Worm (Caenorhabditis elegans) whole organism, young adult: ENCODE measurements around the gene lsm-1.
A peak's percentile ranks its signal among the peaks of the same experiment; 100 is the strongest.

Experiments
- B0019.2 ChIP-seq: fragments of 200-800 bp; sonication (Bioruptor generic); conservative IDR thresholded peaks from 2 replicates; pipeline ENCODE4 v1.3.6; 2022; ENCODE audit warnings: missing genetic modification reagents, missing genetic modification characterization, missing compliant biosample characterization
- B0261.1 ChIP-seq: sonication (generic microtip); optimal IDR thresholded peaks from 2 replicates; lab custom pipeline; 2016; ENCODE audit warnings: mild to moderate bottlenecking, missing genetic modification characterization, moderate library complexity, missing compliant biosample characterization
- B0336.3 ChIP-seq: fragments of 200-800 bp; sonication (Bioruptor generic); IDR thresholded peaks from 2 replicates; pipeline ENCODE4 v1.3.6; 2022; ENCODE audit warnings: missing genetic modification characterization, missing compliant biosample characterization
- F33H1.4 ChIP-seq: fragments of 200-800 bp; sonication (Bioruptor generic); IDR thresholded peaks from 2 replicates; pipeline ENCODE4 v1.3.6; 2022; ENCODE audit warnings: missing genetic modification reagents, missing genetic modification characterization, missing compliant biosample characterization
- F49E8.2 ChIP-seq: sonication (generic microtip); optimal IDR thresholded peaks from 3 replicates; lab custom pipeline; 2017; ENCODE audit warnings: missing genetic modification characterization, mild to moderate bottlenecking, missing compliant biosample characterization, antibody characterized with exemption, moderate library complexity; ENCODE audit not compliant: insufficient read depth
- F57A8.1 ChIP-seq: fragments of 200-800 bp; sonication (Bioruptor generic); optimal IDR thresholded peaks from 2 replicates; lab custom pipeline; 2018; ENCODE audit warnings: mild to moderate bottlenecking, missing genetic modification characterization, moderate library complexity, missing compliant biosample characterization
- Y53F4B.3 ChIP-seq: fragments of 200-800 bp; sonication (Bioruptor generic); IDR thresholded peaks from 2 replicates; pipeline ENCODE4 v1.3.6; 2022; ENCODE audit warnings: missing genetic modification reagents, missing genetic modification characterization, missing compliant biosample characterization
- Y67H2A.10 ChIP-seq: fragments of 200-800 bp; sonication (Bioruptor generic); conservative IDR thresholded peaks from 2 replicates; pipeline ENCODE4 v1.3.6; 2022; ENCODE audit warnings: missing genetic modification reagents, missing genetic modification characterization, missing compliant biosample characterization
- Y79H2A.3 ChIP-seq: fragments of 200-800 bp; sonication (Bioruptor generic); conservative IDR thresholded peaks from 2 replicates; pipeline ENCODE4 v1.3.6; 2022; ENCODE audit warnings: missing genetic modification reagents, missing genetic modification characterization, missing compliant biosample characterization
- akir-1 ChIP-seq: fragments of 200-800 bp; sonication (Bioruptor generic); optimal IDR thresholded peaks from 2 replicates; lab custom pipeline; 2018; ENCODE audit warnings: mild to moderate bottlenecking, missing genetic modification characterization, moderate library complexity, missing compliant biosample characterization
- bed-1 ChIP-seq: fragments of 200-800 bp; sonication (Bioruptor generic); IDR thresholded peaks from 2 replicates; pipeline ENCODE4 v1.3.6; 2022; ENCODE audit warnings: missing genetic modification reagents, missing genetic modification characterization, missing compliant biosample characterization
- cebp-1 ChIP-seq, 2 experiments: fragments of 200-800 bp in 1 of 2; sonication (Bioruptor generic) in 1 of 2; sonication (generic microtip) in 1 of 2; IDR thresholded peaks in 1 of 2; optimal IDR thresholded peaks in 1 of 2; 2 replicates each; pipeline versions ENCODE4 v1.3.6 to Lab custom; 2017 to 2022; ENCODE audit warnings: missing compliant biosample characterization in 2 of 2, missing genetic modification characterization in 2 of 2, mild to moderate bottlenecking in 1 of 2, missing genetic modification reagents in 1 of 2, moderate library complexity in 1 of 2
- ceh-40 ChIP-seq: fragments of 200-800 bp; sonication (Bioruptor generic); IDR thresholded peaks from 2 replicates; pipeline ENCODE4 v1.3.6; 2022; ENCODE audit warnings: missing genetic modification characterization, missing compliant biosample characterization
- dox-1 ChIP-seq: fragments of 200-800 bp; sonication (Bioruptor generic); IDR thresholded peaks from 2 replicates; pipeline ENCODE4 v1.3.6; 2022; ENCODE audit warnings: missing genetic modification reagents, missing genetic modification characterization, missing compliant biosample characterization
- dpl-1 ChIP-seq: fragments of 150-350 bp; optimal IDR thresholded peaks from 2 replicates; lab custom pipeline; 2014; ENCODE audit warnings: missing biosample characterization, missing genetic modification reagents, missing genetic modification characterization
- efl-1 ChIP-seq: fragments of 150-350 bp; optimal IDR thresholded peaks from 2 replicates; lab custom pipeline; 2014; ENCODE audit warnings: missing biosample characterization, missing genetic modification reagents, missing genetic modification characterization
- egl-18 ChIP-seq: fragments of 200-800 bp; sonication (Bioruptor generic); IDR thresholded peaks from 2 replicates; pipeline ENCODE4 v1.3.6; 2022; ENCODE audit warnings: missing genetic modification reagents, missing genetic modification characterization, missing compliant biosample characterization
- gei-17 ChIP-seq: fragments of 200-800 bp; sonication (Bioruptor generic); optimal IDR thresholded peaks from 2 replicates; lab custom pipeline; 2018; ENCODE audit warnings: mild to moderate bottlenecking, missing genetic modification characterization, missing compliant biosample characterization
- hlh-12 ChIP-seq: sonication (generic microtip); optimal IDR thresholded peaks from 2 replicates; lab custom pipeline; 2016; ENCODE audit warnings: missing genetic modification characterization, missing compliant biosample characterization
- hmg-1.2 ChIP-seq: fragments of 200-800 bp; sonication (Bioruptor generic); IDR thresholded peaks from 2 replicates; pipeline ENCODE4 v1.3.6; 2022; ENCODE audit warnings: missing genetic modification reagents, missing genetic modification characterization, missing compliant biosample characterization
- hsf-1 ChIP-seq: fragments of 200-800 bp; sonication (Bioruptor generic); IDR thresholded peaks from 2 replicates; pipeline ENCODE4 v1.3.6; 2022; ENCODE audit warnings: missing genetic modification reagents, missing genetic modification characterization, missing compliant biosample characterization
- lin-26 ChIP-seq: fragments of 200-800 bp; sonication (Bioruptor generic); IDR thresholded peaks from 2 replicates; pipeline ENCODE4 v1.3.6; 2022; ENCODE audit warnings: missing genetic modification reagents, missing genetic modification characterization, missing compliant biosample characterization
- madf-6 ChIP-seq: fragments of 200-800 bp; sonication (Bioruptor generic); IDR thresholded peaks from 2 replicates; pipeline ENCODE4 v1.3.6; 2022; ENCODE audit warnings: missing genetic modification reagents, missing genetic modification characterization, missing compliant biosample characterization
- madf-8 ChIP-seq: fragments of 200-800 bp; sonication (Bioruptor generic); conservative IDR thresholded peaks from 2 replicates; pipeline ENCODE4 v1.3.6; 2022; ENCODE audit warnings: missing genetic modification reagents, missing genetic modification characterization, missing compliant biosample characterization
- mel-28 ChIP-seq: sonication (generic microtip); optimal IDR thresholded peaks from 2 replicates; lab custom pipeline; 2016; ENCODE audit warnings: borderline replicate concordance, mild to moderate bottlenecking, missing genetic modification characterization, missing compliant biosample characterization
- nfya-1 ChIP-seq: sonication (generic microtip); optimal IDR thresholded peaks from 2 replicates; lab custom pipeline; 2017; ENCODE audit warnings: antibody characterized with exemption, missing compliant biosample characterization, missing genetic modification characterization, borderline replicate concordance; ENCODE audit not compliant: insufficient read depth
- nhr-120 ChIP-seq: fragments of 200-800 bp; sonication (Bioruptor generic); IDR thresholded peaks from 2 replicates; pipeline ENCODE4 v1.3.6; 2022; ENCODE audit warnings: missing genetic modification characterization, missing compliant biosample characterization
- nhr-27 ChIP-seq: fragments of 200-800 bp; sonication (Bioruptor generic); optimal IDR thresholded peaks from 2 replicates; lab custom pipeline; 2018; ENCODE audit warnings: mild to moderate bottlenecking, missing genetic modification characterization, moderate library complexity, missing compliant biosample characterization
- nhr-90 ChIP-seq: sonication (generic microtip); optimal IDR thresholded peaks from 2 replicates; lab custom pipeline; 2016; ENCODE audit warnings: missing genotype, mild to moderate bottlenecking, missing genetic modification characterization, missing compliant biosample characterization
- rcor-1 ChIP-seq: fragments of 200-800 bp; sonication (Bioruptor generic); IDR thresholded peaks from 2 replicates; pipeline ENCODE4 v1.3.6; 2022; ENCODE audit warnings: missing genetic modification reagents, missing genetic modification characterization, missing compliant biosample characterization
- rec-8 ChIP-seq, 2 experiments: sonication (generic microtip); optimal IDR thresholded peaks; 2 replicates each; lab custom pipeline; 2016; ENCODE audit warnings: mild to moderate bottlenecking in 2 of 2, missing genetic modification characterization in 2 of 2, missing genetic modification reagents in 2 of 2, missing genotype in 2 of 2, missing biosample characterization in 1 of 2, missing compliant biosample characterization in 1 of 2, moderate library complexity in 1 of 2
- repo-1 ChIP-seq: sonication (generic microtip); optimal IDR thresholded peaks from 2 replicates; lab custom pipeline; 2017; ENCODE audit warnings: mild to moderate bottlenecking, missing genetic modification characterization, missing compliant biosample characterization
- sea-2 ChIP-seq: fragments of 200-800 bp; sonication (Bioruptor generic); IDR thresholded peaks from 2 replicates; pipeline ENCODE4 v1.3.6; 2022; ENCODE audit warnings: missing genetic modification characterization, missing compliant biosample characterization
- snpc-3.4 ChIP-seq: sonication (generic microtip); optimal IDR thresholded peaks from 2 replicates; lab custom pipeline; 2017; ENCODE audit warnings: missing genetic modification characterization, mild to moderate bottlenecking, missing compliant biosample characterization, antibody characterized with exemption, moderate library complexity, missing genotype, missing genetic modification reagents
- snpc-4 ChIP-seq, 5 experiments: fragments of 150-350 bp in 1 of 5; sonication (generic microtip) in 4 of 5; optimal IDR thresholded peaks; 2 replicates each; lab custom pipeline; 2014 to 2018; ENCODE audit warnings: missing genetic modification characterization in 5 of 5, missing biosample characterization in 3 of 5, antibody characterized with exemption in 2 of 5, mild to moderate bottlenecking in 2 of 5, missing compliant biosample characterization in 2 of 5, missing genotype in 2 of 5, moderate library complexity in 2 of 5, missing genetic modification reagents in 1 of 5
- sptf-2 ChIP-seq: fragments of 200-800 bp; sonication (Bioruptor generic); optimal IDR thresholded peaks from 2 replicates; lab custom pipeline; 2018; ENCODE audit warnings: mild to moderate bottlenecking, missing genetic modification characterization, missing compliant biosample characterization
- tbp1 ChIP-seq: fragments of 200-800 bp; sonication (Bioruptor generic); optimal IDR thresholded peaks from 2 replicates; lab custom pipeline; 2018; ENCODE audit warnings: mild to moderate bottlenecking, missing genetic modification characterization, missing compliant biosample characterization
- tbx-9 ChIP-seq: sonication (generic microtip); optimal IDR thresholded peaks from 2 replicates; lab custom pipeline; 2016; ENCODE audit warnings: borderline replicate concordance, missing genetic modification characterization, inconsistent platforms, missing compliant biosample characterization
- xnd-1 ChIP-seq: sonication (generic microtip); optimal IDR thresholded peaks from 2 replicates; lab custom pipeline; 2016; ENCODE audit warnings: missing genotype, missing genetic modification reagents, missing genetic modification characterization, missing compliant biosample characterization
- zim-3 ChIP-seq: sonication (generic microtip); optimal IDR thresholded peaks from 2 replicates; lab custom pipeline; 2017; ENCODE audit warnings: mild to moderate bottlenecking, missing genetic modification characterization, moderate library complexity, missing compliant biosample characterization
- ztf-22 ChIP-seq: fragments of 200-800 bp; sonication (Bioruptor generic); optimal IDR thresholded peaks from 2 replicates; lab custom pipeline; 2018; ENCODE audit warnings: mild to moderate bottlenecking, missing genetic modification characterization, moderate library complexity, missing compliant biosample characterization
- ztf-26 ChIP-seq: sonication (generic microtip); optimal IDR thresholded peaks from 2 replicates; lab custom pipeline; 2017; ENCODE audit warnings: missing genetic modification characterization, missing compliant biosample characterization
- ztf-6 ChIP-seq: fragments of 200-800 bp; sonication (Bioruptor generic); IDR thresholded peaks from 2 replicates; pipeline ENCODE4 v1.3.6; 2022; ENCODE audit warnings: missing genetic modification reagents, missing genetic modification characterization, missing compliant biosample characterization

The lsm-1 gene

ce11 chrII:11104162-11104561 lies 22.6 kb upstream of the lsm-1 start, which contains the start of gene C09H10.9:
Gene C09H10.9 (plus strand): TSS chrII:11104462.
- TF ChIP-seq snpc-4 (GFP tag; optimal IDR thresholded peaks at IDR 0.05; lab: Kevin White, UChicago) = no peak
- TF ChIP-seq snpc-4 (tag; optimal IDR thresholded peaks at IDR 0.05; lab: Kevin White, UChicago) = no peak

ce11 chrII:11105981-11106711 lies 20.6 kb upstream of the lsm-1 start, which contains the start of gene nasp-1:
Gene nasp-1 (plus strand): TSS chrII:11106612.
- no peak for TF ChIP-seq nhr-120
- TF ChIP-seq tbx-9 (tag; lab: Kevin White, UChicago) = no peak
- no peak for TF ChIP-seq hlh-12
- TF ChIP-seq tbp1 = peak; percentile 12
- no peak for TF ChIP-seq akir-1 (GFP tag; lab: Kevin White, UChicago)
- TF ChIP-seq bed-1 (GFP tag; lab: Robert Waterston, UW) = no peak
- no peak for TF ChIP-seq zim-3 (tag; lab: Kevin White, UChicago)
- TF ChIP-seq xnd-1 (tag; lab: Kevin White, UChicago) = peak; percentile 30
- TF ChIP-seq F57A8.1 (GFP tag; lab: Kevin White, UChicago) = no peak
- TF ChIP-seq efl-1 (GFP tag; lab: Kevin White, UChicago) = peak; percentile 94
- no peak for TF ChIP-seq mel-28 (tag; lab: Kevin White, UChicago)
- no peak for TF ChIP-seq sptf-2 (GFP tag; lab: Kevin White, UChicago)
- no peak for TF ChIP-seq egl-18 (GFP tag; lab: Robert Waterston, UW)
- TF ChIP-seq B0261.1 (tag; lab: Kevin White, UChicago) = no peak
- peak; percentile 38; the same call in 1 of the 2 replicates for TF ChIP-seq dox-1 (GFP tag; lab: Robert Waterston, UW)
- no peak for TF ChIP-seq Y67H2A.10
- no peak for TF ChIP-seq Y53F4B.3
- no peak for TF ChIP-seq ztf-6
- no peak for TF ChIP-seq rec-8 (tag; optimal IDR thresholded peaks at IDR 0.05; lab: Kevin White, UChicago)
- TF ChIP-seq cebp-1 (GFP tag; IDR thresholded peaks at IDR 0.05; lab: Robert Waterston, UW) = no peak
- peak; percentile 19 for TF ChIP-seq cebp-1 (tag; optimal IDR thresholded peaks at IDR 0.05; lab: Kevin White, UChicago)
- peak; percentile 67 for TF ChIP-seq snpc-3.4 (tag; lab: Kevin White, UChicago)
- TF ChIP-seq F33H1.4 = peak; percentile 70
- TF ChIP-seq dpl-1 (GFP tag; lab: Kevin White, UChicago) = peak; percentile 83
- no peak for TF ChIP-seq B0019.2 (GFP tag; lab: Robert Waterston, UW)
- no peak for TF ChIP-seq sea-2 (GFP tag; lab: Robert Waterston, UW)
- TF ChIP-seq ztf-26 = no peak
- TF ChIP-seq gei-17 (GFP tag; lab: Kevin White, UChicago) = no peak
- no peak for TF ChIP-seq nhr-90 (tag; lab: Kevin White, UChicago)
- TF ChIP-seq nfya-1 (tag; lab: Kevin White, UChicago) = no peak
- no peak for TF ChIP-seq Y79H2A.3
- TF ChIP-seq rcor-1 (GFP tag; lab: Robert Waterston, UW) = 0 out of 2 replicates have a peak, but pooled peaks have one; percentile 6
- no peak for TF ChIP-seq ceh-40 (GFP tag; lab: Robert Waterston, UW)
- no peak for TF ChIP-seq snpc-4 (GFP tag; optimal IDR thresholded peaks at IDR 0.05; lab: Kevin White, UChicago)
- TF ChIP-seq snpc-4 (tag; optimal IDR thresholded peaks at IDR 0.05; lab: Kevin White, UChicago) = no peak
- peak; percentile 90 for TF ChIP-seq madf-6 (GFP tag; lab: Robert Waterston, UW)
- TF ChIP-seq hsf-1 (GFP tag; lab: Robert Waterston, UW) = peak; percentile 69; the same call in 1 of the 2 replicates
- TF ChIP-seq hmg-1.2 (GFP tag; lab: Robert Waterston, UW) = no peak; the same call in 1 of the 2 replicates
- TF ChIP-seq F49E8.2 (tag; lab: Kevin White, UChicago) = peak; percentile 50
- no peak for TF ChIP-seq ztf-22
- TF ChIP-seq B0336.3 (GFP tag; lab: Robert Waterston, UW) = no peak
- no peak for TF ChIP-seq repo-1 (tag; lab: Kevin White, UChicago)
- peak; percentile 48; the same call in 1 of the 2 replicates for TF ChIP-seq lin-26 (GFP tag; lab: Robert Waterston, UW)
- peak; percentile 79 for TF ChIP-seq madf-8 (GFP tag; lab: Robert Waterston, UW)
- no peak for TF ChIP-seq nhr-27
